Worm (Caenorhabditis elegans): ENCODE results near the gene R10E9.3.

ce11 chrIII:3955674-3956073, 4.3 kb upstream of the R10E9.3 start:
- TF ChIP-seq ama-1 (optimal IDR thresholded peaks at IDR 0.05) (no peak), hmbx-1 (tag; optimal IDR thresholded peaks at IDR 0.05) (no peak), tbx-11 (GFP tag; IDR thresholded peaks at IDR 0.05) (no peak), flt-1 (GFP tag; IDR thresholded peaks at IDR 0.05) (no peak), F13C5.2 (tag; optimal IDR thresholded peaks at IDR 0.05) (no peak), hnd-1 (tag; optimal IDR thresholded peaks at IDR 0.05) (no peak), ceh-13 (GFP tag; optimal IDR thresholded peaks at IDR 0.05) (no peak), tbx-37 (GFP tag; conservative IDR thresholded peaks at IDR 0.05) (no peak)

All from whole organism, early embryonic.